Fruit fly (Drosophila melanogaster): Measurements from ENCODE around the gene CG3862.

The CG3862 gene

DNA sequence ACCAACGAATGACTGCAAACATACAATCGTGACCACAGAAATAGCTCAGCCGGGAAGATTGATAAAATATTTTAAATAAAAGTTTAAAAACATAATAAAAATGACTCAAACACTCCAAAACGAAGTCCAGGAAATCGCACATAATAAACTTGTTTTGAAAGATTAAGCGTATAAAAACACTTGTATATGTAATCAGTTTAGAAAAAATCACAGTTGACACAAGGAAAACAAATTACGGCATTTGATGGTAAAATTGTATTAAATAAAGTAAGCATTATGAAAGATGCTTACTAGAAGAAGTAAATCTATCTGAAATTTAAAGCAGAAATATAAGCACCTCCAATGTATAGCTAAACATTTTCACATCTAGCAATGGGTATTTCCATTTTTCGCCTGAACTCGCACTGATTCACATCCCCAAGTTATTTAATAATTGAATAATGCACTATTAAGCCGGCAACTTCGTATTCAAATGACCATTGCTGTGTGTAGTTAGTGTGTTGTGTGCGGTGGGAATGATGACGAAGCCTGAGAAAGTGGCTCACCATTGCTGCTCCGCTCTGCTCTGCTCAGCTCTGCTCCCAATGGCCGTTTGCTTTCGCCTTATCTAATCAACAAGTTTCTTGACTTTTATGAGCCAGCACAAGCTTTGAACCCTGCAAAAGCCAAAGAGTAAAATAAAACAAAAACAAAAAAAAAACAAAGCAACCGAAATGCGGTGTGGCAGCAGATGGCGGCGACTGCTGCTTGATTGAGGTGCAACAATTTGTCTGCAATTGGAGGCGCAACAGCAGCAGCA lies 21.7 kb upstream of the CG3862 start:
- TF ChIP-seq Myc (optimal IDR thresholded peaks at IDR 0.05) (no peak), HLH106 (tag; optimal IDR thresholded peaks at IDR 0.05) (peak; percentile 25), h (GFP tag; optimal IDR thresholded peaks at IDR 0.05) (peak; percentile 35), sage (GFP tag; optimal IDR thresholded peaks at IDR 0.05) (no peak), brk (GFP tag; optimal IDR thresholded peaks at IDR 0.05) (no peak), foxo (GFP tag; optimal IDR thresholded peaks at IDR 0.05) (peak in 1 of 2 experiments; percentile 55), woc (GFP tag; optimal IDR thresholded peaks at IDR 0.05) (peak; percentile 36), Mio (GFP tag; optimal IDR thresholded peaks at IDR 0.05) (no peak), jim (GFP tag; optimal IDR thresholded peaks at IDR 0.05) (no peak), Hr83 (GFP tag; optimal IDR thresholded peaks at IDR 0.05; ENCODE audit: poor library complexity, severe bottlenecking) (no peak), tai (GFP tag; optimal IDR thresholded peaks at IDR 0.05) (no peak), CG9705 (GFP tag; optimal IDR thresholded peaks at IDR 0.05) (no peak), br (GFP tag; optimal IDR thresholded peaks at IDR 0.05) (no peak), fru (GFP tag; optimal IDR thresholded peaks at IDR 0.05) (peak; percentile 17), dl (GFP tag; optimal IDR thresholded peaks at IDR 0.05; ENCODE audit: insufficient read depth in 1 of 2, partially characterized antibody in 2 of 2) (no peak), dmrt93B (GFP tag; optimal IDR thresholded peaks at IDR 0.05) (peak; percentile 25), rgr (GFP tag; optimal IDR thresholded peaks at IDR 0.05) (peak; percentile 42), lola (GFP tag; optimal IDR thresholded peaks at IDR 0.05) (no peak), GATAd (GFP tag; optimal IDR thresholded peaks at IDR 0.05) (no peak), Dif (GFP tag; optimal IDR thresholded peaks at IDR 0.05; ENCODE audit: partially characterized antibody) (no peak), psq (GFP tag; optimal IDR thresholded peaks at IDR 0.05) (peak; percentile 15), usp (GFP tag; optimal IDR thresholded peaks at IDR 0.05) (no peak), ey (GFP tag; optimal IDR thresholded peaks at IDR 0.05) (peak; percentile 42), Dfd (GFP tag; optimal IDR thresholded peaks at IDR 0.05) (no peak), Vsx2 (GFP tag; optimal IDR thresholded peaks at IDR 0.05; ENCODE audit: partially characterized antibody) (no peak), dsf (GFP tag; optimal IDR thresholded peaks at IDR 0.05; ENCODE audit: borderline replicate concordance) (no peak), Hnf4 (GFP tag; optimal IDR thresholded peaks at IDR 0.05) (no peak), pan (optimal IDR thresholded peaks at IDR 0.05) (no peak), Rel (GFP tag; optimal IDR thresholded peaks at IDR 0.05) (no peak), Rel (tag; optimal IDR thresholded peaks at IDR 0.05) (no peak), OdsH (GFP tag; optimal IDR thresholded peaks at IDR 0.05) (peak; percentile 41), Abd-B (GFP tag; optimal IDR thresholded peaks at IDR 0.05) (no peak), Sp1 (GFP tag; optimal IDR thresholded peaks at IDR 0.05) (peak; percentile 35), N (GFP tag; optimal IDR thresholded peaks at IDR 0.05) (no peak), CG32264 (GFP tag; optimal IDR thresholded peaks at IDR 0.05) (no peak), CrebA (GFP tag; optimal IDR thresholded peaks at IDR 0.05; ENCODE audit: borderline replicate concordance) (no peak), sv (GFP tag; optimal IDR thresholded peaks at IDR 0.05) (no peak), Jra (GFP tag; optimal IDR thresholded peaks at IDR 0.05) (no peak), Hr78 (GFP tag; optimal IDR thresholded peaks at IDR 0.05) (no peak)

DNA sequence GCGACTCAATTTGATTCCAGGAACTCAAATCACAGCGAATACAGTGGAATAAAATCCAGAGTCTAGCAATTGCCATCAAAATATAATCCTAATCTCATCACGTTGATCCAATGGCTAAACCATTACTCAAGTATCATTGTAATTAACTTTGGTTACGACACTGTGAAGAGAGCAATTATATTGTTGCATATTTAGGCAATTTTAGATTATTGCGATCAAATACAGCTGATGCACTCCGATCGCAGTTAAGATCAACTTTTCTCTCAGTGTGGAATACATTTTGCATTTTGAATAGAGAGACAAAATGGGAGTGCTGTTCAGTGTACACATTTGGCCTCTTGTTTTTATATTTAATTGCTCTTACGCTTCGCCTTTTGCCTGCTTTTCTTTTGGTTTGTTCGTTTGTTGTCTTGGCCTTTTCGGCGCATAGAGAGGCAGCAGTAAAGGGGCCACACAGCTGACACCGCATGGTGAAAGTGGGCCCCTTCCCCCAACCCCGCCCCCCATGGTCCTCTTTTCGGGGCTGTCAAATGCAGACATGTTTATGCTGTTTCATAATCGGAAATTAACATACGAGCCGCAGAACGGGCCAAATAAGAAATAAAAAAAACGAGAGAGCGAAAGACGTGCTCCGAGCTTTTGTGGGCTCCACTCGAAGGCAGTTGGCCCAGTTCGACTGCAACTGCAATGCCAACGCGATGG lies 20.7 kb upstream of the CG3862 start:
- TF ChIP-seq usp (GFP tag; optimal IDR thresholded peaks at IDR 0.05) (no peak), jim (GFP tag; optimal IDR thresholded peaks at IDR 0.05) (no peak), OdsH (GFP tag; optimal IDR thresholded peaks at IDR 0.05) (peak; percentile 62), Hnf4 (GFP tag; optimal IDR thresholded peaks at IDR 0.05) (peak; percentile 42), Myc (optimal IDR thresholded peaks at IDR 0.05) (no peak), ey (GFP tag; optimal IDR thresholded peaks at IDR 0.05) (peak; percentile 59), Sp1 (GFP tag; optimal IDR thresholded peaks at IDR 0.05) (peak; percentile 27), tai (GFP tag; optimal IDR thresholded peaks at IDR 0.05) (no peak), dmrt93B (GFP tag; optimal IDR thresholded peaks at IDR 0.05) (no peak), Rel (GFP tag; optimal IDR thresholded peaks at IDR 0.05) (no peak), Rel (tag; optimal IDR thresholded peaks at IDR 0.05) (no peak), Hr78 (GFP tag; optimal IDR thresholded peaks at IDR 0.05) (no peak), sv (GFP tag; optimal IDR thresholded peaks at IDR 0.05) (no peak), N (GFP tag; optimal IDR thresholded peaks at IDR 0.05) (no peak), Jra (GFP tag; optimal IDR thresholded peaks at IDR 0.05) (no peak), Vsx2 (GFP tag; optimal IDR thresholded peaks at IDR 0.05; ENCODE audit: partially characterized antibody) (no peak), foxo (GFP tag; optimal IDR thresholded peaks at IDR 0.05) (peak in 1 of 2 experiments; percentile 57), CrebA (GFP tag; optimal IDR thresholded peaks at IDR 0.05; ENCODE audit: borderline replicate concordance) (no peak), fru (GFP tag; optimal IDR thresholded peaks at IDR 0.05) (peak; percentile 52), woc (GFP tag; optimal IDR thresholded peaks at IDR 0.05) (peak; percentile 23), br (GFP tag; optimal IDR thresholded peaks at IDR 0.05) (peak; percentile 63), h (GFP tag; optimal IDR thresholded peaks at IDR 0.05) (peak; percentile 30), HLH106 (tag; optimal IDR thresholded peaks at IDR 0.05) (peak; percentile 30), Mio (GFP tag; optimal IDR thresholded peaks at IDR 0.05) (no peak), Dif (GFP tag; optimal IDR thresholded peaks at IDR 0.05; ENCODE audit: partially characterized antibody) (no peak), rgr (GFP tag; optimal IDR thresholded peaks at IDR 0.05) (peak; percentile 48), Hr83 (GFP tag; optimal IDR thresholded peaks at IDR 0.05; ENCODE audit: poor library complexity, severe bottlenecking) (no peak), sage (GFP tag; optimal IDR thresholded peaks at IDR 0.05) (no peak), psq (GFP tag; optimal IDR thresholded peaks at IDR 0.05) (peak; percentile 44), pan (optimal IDR thresholded peaks at IDR 0.05) (no peak), dsf (GFP tag; optimal IDR thresholded peaks at IDR 0.05; ENCODE audit: borderline replicate concordance) (no peak)

Data from whole organism, wandering third instar larva.